Worm (Caenorhabditis elegans) whole organism, young adult: ENCODE results near the gene Y73B6BL.288.

Experiments used
- B0019.2 ChIP-seq: fragments of 200-800 bp; sonication (Bioruptor generic); conservative IDR thresholded peaks from 2 replicates; pipeline ENCODE4 v1.3.6; 2022; ENCODE audit warnings: missing genetic modification reagents, missing genetic modification characterization, missing compliant biosample characterization
- B0261.1 ChIP-seq: sonication (generic microtip); optimal IDR thresholded peaks from 2 replicates; lab custom pipeline; 2016; ENCODE audit warnings: mild to moderate bottlenecking, missing genetic modification characterization, moderate library complexity, missing compliant biosample characterization
- B0336.3 ChIP-seq: fragments of 200-800 bp; sonication (Bioruptor generic); IDR thresholded peaks from 2 replicates; pipeline ENCODE4 v1.3.6; 2022; ENCODE audit warnings: missing genetic modification characterization, missing compliant biosample characterization
- C17E4.6 ChIP-seq: fragments of 200-800 bp; sonication (Bioruptor generic); IDR thresholded peaks from 2 replicates; pipeline ENCODE4 v1.3.6; 2022; ENCODE audit warnings: missing genetic modification reagents, missing genetic modification characterization, missing compliant biosample characterization
- F10E7.11 ChIP-seq: sonication (generic microtip); optimal IDR thresholded peaks from 2 replicates; lab custom pipeline; 2017; ENCODE audit warnings: mild to moderate bottlenecking, missing genetic modification characterization, moderate library complexity, missing compliant biosample characterization
- F22D6.2 ChIP-seq: sonication (generic microtip); optimal IDR thresholded peaks from 2 replicates; lab custom pipeline; 2016; ENCODE audit warnings: mild to moderate bottlenecking, missing genetic modification characterization, missing compliant biosample characterization
- F39B2.1 ChIP-seq: fragments of 200-800 bp; sonication (Bioruptor generic); IDR thresholded peaks from 2 replicates; pipeline ENCODE4 v1.3.6; 2022; ENCODE audit warnings: missing genetic modification reagents, missing genetic modification characterization, missing compliant biosample characterization
- F49E8.2 ChIP-seq: sonication (generic microtip); optimal IDR thresholded peaks from 3 replicates; lab custom pipeline; 2017; ENCODE audit warnings: missing genetic modification characterization, mild to moderate bottlenecking, missing compliant biosample characterization, antibody characterized with exemption, moderate library complexity; ENCODE audit not compliant: insufficient read depth
- F55B11.4 ChIP-seq: sonication (generic microtip); optimal IDR thresholded peaks from 2 replicates; lab custom pipeline; 2016; ENCODE audit warnings: missing compliant biosample characterization, missing genetic modification characterization, borderline replicate concordance; ENCODE audit not compliant: insufficient read depth
- F57A8.1 ChIP-seq: fragments of 200-800 bp; sonication (Bioruptor generic); optimal IDR thresholded peaks from 2 replicates; lab custom pipeline; 2018; ENCODE audit warnings: mild to moderate bottlenecking, missing genetic modification characterization, moderate library complexity, missing compliant biosample characterization
- Y53F4B.3 ChIP-seq: fragments of 200-800 bp; sonication (Bioruptor generic); IDR thresholded peaks from 2 replicates; pipeline ENCODE4 v1.3.6; 2022; ENCODE audit warnings: missing genetic modification reagents, missing genetic modification characterization, missing compliant biosample characterization
- Y53G8AR.9 ChIP-seq: fragments of 200-800 bp; sonication (Bioruptor generic); conservative IDR thresholded peaks from 2 replicates; pipeline ENCODE4 v1.3.6; 2022; ENCODE audit warnings: missing genetic modification reagents, missing genetic modification characterization, missing compliant biosample characterization
- Y67H2A.10 ChIP-seq: fragments of 200-800 bp; sonication (Bioruptor generic); conservative IDR thresholded peaks from 2 replicates; pipeline ENCODE4 v1.3.6; 2022; ENCODE audit warnings: missing genetic modification reagents, missing genetic modification characterization, missing compliant biosample characterization
- Y95B8A.8 ChIP-seq: fragments of 200-800 bp; sonication (Bioruptor generic); IDR thresholded peaks from 2 replicates; pipeline ENCODE4 v1.3.6; 2022; ENCODE audit warnings: missing genetic modification reagents, missing genetic modification characterization, missing compliant biosample characterization
- aptf-2 ChIP-seq: fragments of 200-800 bp; sonication (Bioruptor generic); conservative IDR thresholded peaks from 2 replicates; pipeline ENCODE4 v1.3.6; 2022; ENCODE audit warnings: missing genetic modification reagents, missing genetic modification characterization, missing compliant biosample characterization
- aptf-3 ChIP-seq: fragments of 200-800 bp; sonication (Bioruptor generic); IDR thresholded peaks from 2 replicates; pipeline ENCODE4 v1.3.6; 2022; ENCODE audit warnings: missing genetic modification characterization, missing compliant biosample characterization
- atf-7 ChIP-seq: sonication (generic microtip); optimal IDR thresholded peaks from 2 replicates; lab custom pipeline; 2017; ENCODE audit warnings: mild to moderate bottlenecking, missing genetic modification characterization, missing compliant biosample characterization
- athp-1 ChIP-seq: sonication (generic microtip); optimal IDR thresholded peaks from 2 replicates; lab custom pipeline; 2017; ENCODE audit warnings: mild to moderate bottlenecking, missing genetic modification characterization, missing compliant biosample characterization
- bed-1 ChIP-seq: fragments of 200-800 bp; sonication (Bioruptor generic); IDR thresholded peaks from 2 replicates; pipeline ENCODE4 v1.3.6; 2022; ENCODE audit warnings: missing genetic modification reagents, missing genetic modification characterization, missing compliant biosample characterization
- ccch-3 ChIP-seq: fragments of 200-800 bp; sonication (Bioruptor generic); optimal IDR thresholded peaks from 2 replicates; lab custom pipeline; 2018; ENCODE audit warnings: mild to moderate bottlenecking, missing genetic modification characterization, missing compliant biosample characterization
- cebp-1 ChIP-seq, 2 experiments: fragments of 200-800 bp in 1 of 2; sonication (Bioruptor generic) in 1 of 2; sonication (generic microtip) in 1 of 2; IDR thresholded peaks in 1 of 2; optimal IDR thresholded peaks in 1 of 2; 2 replicates each; pipeline versions ENCODE4 v1.3.6 to Lab custom; 2017 to 2022; ENCODE audit warnings: missing compliant biosample characterization in 2 of 2, missing genetic modification characterization in 2 of 2, mild to moderate bottlenecking in 1 of 2, missing genetic modification reagents in 1 of 2, moderate library complexity in 1 of 2
- ceh-91 ChIP-seq: fragments of 200-800 bp; sonication (Bioruptor generic); IDR thresholded peaks from 2 replicates; pipeline ENCODE4 v1.3.6; 2022; ENCODE audit warnings: missing genetic modification reagents, missing genetic modification characterization, missing compliant biosample characterization
- chd-7 ChIP-seq: sonication (generic microtip); optimal IDR thresholded peaks from 2 replicates; lab custom pipeline; 2016; ENCODE audit warnings: mild to moderate bottlenecking, missing genetic modification characterization, moderate library complexity, missing compliant biosample characterization
- gei-17 ChIP-seq: fragments of 200-800 bp; sonication (Bioruptor generic); optimal IDR thresholded peaks from 2 replicates; lab custom pipeline; 2018; ENCODE audit warnings: mild to moderate bottlenecking, missing genetic modification characterization, missing compliant biosample characterization
- him-1 ChIP-seq: sonication (generic microtip); optimal IDR thresholded peaks from 2 replicates; lab custom pipeline; 2016; ENCODE audit warnings: missing genotype, missing genetic modification reagents, missing genetic modification characterization, missing compliant biosample characterization
- hmg-20 ChIP-seq: fragments of 200-800 bp; sonication (Bioruptor generic); IDR thresholded peaks from 2 replicates; pipeline ENCODE4 v1.3.6; 2022; ENCODE audit warnings: missing genetic modification reagents, missing genetic modification characterization, missing compliant biosample characterization
- hrde-1 ChIP-seq: sonication (generic microtip); optimal IDR thresholded peaks from 2 replicates; lab custom pipeline; 2016; ENCODE audit warnings: missing genetic modification characterization, mild to moderate bottlenecking, missing compliant biosample characterization, moderate library complexity, missing genotype, missing genetic modification reagents, borderline replicate concordance
- lin-26 ChIP-seq: fragments of 200-800 bp; sonication (Bioruptor generic); IDR thresholded peaks from 2 replicates; pipeline ENCODE4 v1.3.6; 2022; ENCODE audit warnings: missing genetic modification reagents, missing genetic modification characterization, missing compliant biosample characterization
- lin-35 ChIP-seq, 3 experiments: fragments of 150-350 bp in 2 of 3; sonication (generic microtip) in 1 of 3; optimal IDR thresholded peaks; 2 replicates each; lab custom pipeline; 2014 to 2018; ENCODE audit warnings: missing biosample characterization in 3 of 3, missing genetic modification characterization in 3 of 3, missing genetic modification reagents in 3 of 3
- lin-40 ChIP-seq: sonication (generic microtip); optimal IDR thresholded peaks from 2 replicates; lab custom pipeline; 2016; ENCODE audit warnings: missing genetic modification characterization, mild to moderate bottlenecking, missing compliant biosample characterization, missing genotype, missing genetic modification reagents
- lir-1 ChIP-seq: fragments of 200-800 bp; sonication (Bioruptor generic); conservative IDR thresholded peaks from 2 replicates; pipeline ENCODE4 v1.3.6; 2022; ENCODE audit warnings: missing genetic modification reagents, missing genetic modification characterization, missing compliant biosample characterization
- lsl-1 ChIP-seq: fragments of 200-800 bp; sonication (Bioruptor generic); optimal IDR thresholded peaks from 2 replicates; lab custom pipeline; 2018; ENCODE audit warnings: mild to moderate bottlenecking, missing genetic modification characterization, moderate library complexity, missing compliant biosample characterization
- madf-10 ChIP-seq: sonication (generic microtip); optimal IDR thresholded peaks from 2 replicates; lab custom pipeline; 2016; ENCODE audit warnings: mild to moderate bottlenecking, missing genetic modification characterization, missing compliant biosample characterization
- madf-3 ChIP-seq: fragments of 200-800 bp; sonication (Bioruptor generic); IDR thresholded peaks from 2 replicates; pipeline ENCODE4 v1.3.6; 2022; ENCODE audit warnings: missing genetic modification reagents, missing genetic modification characterization, missing compliant biosample characterization
- madf-6 ChIP-seq: fragments of 200-800 bp; sonication (Bioruptor generic); IDR thresholded peaks from 2 replicates; pipeline ENCODE4 v1.3.6; 2022; ENCODE audit warnings: missing genetic modification reagents, missing genetic modification characterization, missing compliant biosample characterization
- madf-8 ChIP-seq: fragments of 200-800 bp; sonication (Bioruptor generic); conservative IDR thresholded peaks from 2 replicates; pipeline ENCODE4 v1.3.6; 2022; ENCODE audit warnings: missing genetic modification reagents, missing genetic modification characterization, missing compliant biosample characterization
- nfya-2 ChIP-seq: fragments of 200-800 bp; sonication (Bioruptor generic); IDR thresholded peaks from 2 replicates; pipeline ENCODE4 v1.3.6; 2022; ENCODE audit warnings: missing genetic modification reagents, missing genetic modification characterization, missing compliant biosample characterization
- nhr-120 ChIP-seq: fragments of 200-800 bp; sonication (Bioruptor generic); IDR thresholded peaks from 2 replicates; pipeline ENCODE4 v1.3.6; 2022; ENCODE audit warnings: missing genetic modification characterization, missing compliant biosample characterization
- nhr-27 ChIP-seq: fragments of 200-800 bp; sonication (Bioruptor generic); optimal IDR thresholded peaks from 2 replicates; lab custom pipeline; 2018; ENCODE audit warnings: mild to moderate bottlenecking, missing genetic modification characterization, moderate library complexity, missing compliant biosample characterization
- nhr-80 ChIP-seq: sonication (generic microtip); optimal IDR thresholded peaks from 2 replicates; lab custom pipeline; 2016; ENCODE audit warnings: missing genetic modification characterization, missing compliant biosample characterization
- rcor-1 ChIP-seq: fragments of 200-800 bp; sonication (Bioruptor generic); IDR thresholded peaks from 2 replicates; pipeline ENCODE4 v1.3.6; 2022; ENCODE audit warnings: missing genetic modification reagents, missing genetic modification characterization, missing compliant biosample characterization
- rec-8 ChIP-seq, 2 experiments: sonication (generic microtip); optimal IDR thresholded peaks; 2 replicates each; lab custom pipeline; 2016; ENCODE audit warnings: mild to moderate bottlenecking in 2 of 2, missing genetic modification characterization in 2 of 2, missing genetic modification reagents in 2 of 2, missing genotype in 2 of 2, missing biosample characterization in 1 of 2, missing compliant biosample characterization in 1 of 2, moderate library complexity in 1 of 2
- repo-1 ChIP-seq: sonication (generic microtip); optimal IDR thresholded peaks from 2 replicates; lab custom pipeline; 2017; ENCODE audit warnings: mild to moderate bottlenecking, missing genetic modification characterization, missing compliant biosample characterization
- sea-2 ChIP-seq: fragments of 200-800 bp; sonication (Bioruptor generic); IDR thresholded peaks from 2 replicates; pipeline ENCODE4 v1.3.6; 2022; ENCODE audit warnings: missing genetic modification characterization, missing compliant biosample characterization
- sptf-2 ChIP-seq: fragments of 200-800 bp; sonication (Bioruptor generic); optimal IDR thresholded peaks from 2 replicates; lab custom pipeline; 2018; ENCODE audit warnings: mild to moderate bottlenecking, missing genetic modification characterization, missing compliant biosample characterization
- tlf-1 ChIP-seq: fragments of 200-800 bp; sonication (Bioruptor generic); optimal IDR thresholded peaks from 2 replicates; lab custom pipeline; 2018; ENCODE audit warnings: mild to moderate bottlenecking, missing genetic modification characterization, missing compliant biosample characterization
- unc-130 ChIP-seq: sonication (generic microtip); optimal IDR thresholded peaks from 2 replicates; lab custom pipeline; 2016; ENCODE audit warnings: missing genetic modification reagents, missing genetic modification characterization, missing compliant biosample characterization
- ztf-18 ChIP-seq: sonication (generic microtip); optimal IDR thresholded peaks from 2 replicates; lab custom pipeline; 2016; ENCODE audit warnings: missing genotype, mild to moderate bottlenecking, missing genetic modification characterization, missing compliant biosample characterization

Gene Y73B6BL.288

ce11 chrIV:6325772-6326171 is 16.6 kb downstream of the Y73B6BL.288 start:
- TF ChIP-seq nfya-2 (GFP tag; lab: Robert Waterston, UW) (no peak), ztf-18 (no peak), C17E4.6 (GFP tag; lab: Robert Waterston, UW) (no peak), B0019.2 (GFP tag; lab: Robert Waterston, UW) (no peak), B0261.1 (tag; lab: Kevin White, UChicago) (no peak), bed-1 (GFP tag; lab: Robert Waterston, UW) (no peak), atf-7 (peak; percentile 44), aptf-3 (0 out of 2 replicates have a peak, but pooled peaks have one; percentile 66), lir-1 (GFP tag; lab: Robert Waterston, UW) (no peak), him-1 (no peak), F22D6.2 (no peak), hmg-20 (GFP tag; lab: Robert Waterston, UW) (no peak), lsl-1 (GFP tag; lab: Kevin White, UChicago) (peak; percentile 17), cebp-1 (GFP tag; IDR thresholded peaks at IDR 0.05; lab: Robert Waterston, UW) (no peak), cebp-1 (tag; optimal IDR thresholded peaks at IDR 0.05; lab: Kevin White, UChicago) (peak; percentile 18), sptf-2 (GFP tag; lab: Kevin White, UChicago) (no peak), rec-8 (tag; optimal IDR thresholded peaks at IDR 0.05; lab: Kevin White, UChicago) (peak in 1 of 2 experiments; percentile 37), tlf-1 (GFP tag; lab: Kevin White, UChicago) (no peak), ceh-91 (GFP tag; lab: Robert Waterston, UW) (no peak), F55B11.4 (tag; lab: Kevin White, UChicago) (no peak), Y53F4B.3 (GFP tag; lab: Robert Waterston, UW) (no peak), Y95B8A.8 (GFP tag; lab: Robert Waterston, UW) (no peak), madf-10 (tag; lab: Kevin White, UChicago) (no peak), F39B2.1 (GFP tag; lab: Robert Waterston, UW) (0 out of 2 replicates have a peak, but pooled peaks have one; percentile 31), B0336.3 (GFP tag; lab: Robert Waterston, UW) (peak; percentile 82; the same call in 1 of the 2 replicates), lin-35 (GFP tag; optimal IDR thresholded peaks at IDR 0.05; lab: Kevin White, UChicago) (no peak), rcor-1 (GFP tag; lab: Robert Waterston, UW) (no peak), nhr-27 (tag; lab: Kevin White, UChicago) (peak; percentile 71), athp-1 (tag; lab: Kevin White, UChicago) (peak; percentile 39), repo-1 (no peak), madf-6 (GFP tag; lab: Robert Waterston, UW) (peak; percentile 46), lin-40 (no peak), nhr-120 (no peak), F10E7.11 (peak; percentile 64), sea-2 (GFP tag; lab: Robert Waterston, UW) (no peak), unc-130 (peak; percentile 9), F57A8.1 (GFP tag; lab: Kevin White, UChicago) (no peak), hrde-1 (tag; lab: Kevin White, UChicago) (no peak), chd-7 (tag; lab: Kevin White, UChicago) (peak; percentile 46), nhr-80 (tag; lab: Kevin White, UChicago) (no peak), lin-26 (no peak), Y53G8AR.9 (GFP tag; lab: Robert Waterston, UW) (peak; percentile 40; the same call in 1 of the 2 replicates), gei-17 (GFP tag; lab: Kevin White, UChicago) (no peak), madf-8 (no peak), Y67H2A.10 (GFP tag; lab: Robert Waterston, UW) (no peak), aptf-2 (GFP tag; lab: Robert Waterston, UW) (no peak), F49E8.2 (tag; lab: Kevin White, UChicago) (no peak), madf-3 (no peak), ccch-3 (GFP tag; lab: Kevin White, UChicago) (no peak)
